Fruit fly (Drosophila melanogaster): ENCODE data around the gene aly.

aly gene

dm6 chr3L:3052110-3052871 lies 26.0 kb upstream of the aly start, which contains the start of gene CG1271 (continued):
- TF ChIP-seq inv (GFP tag; IDR thresholded peaks at IDR 0.05; ENCODE audit: partially characterized antibody) (peak; percentile 21; the same call in 1 of the 2 replicates), PHDP (tag; optimal IDR thresholded peaks at IDR 0.05) (peak; percentile 42), E2f2 (GFP tag; IDR thresholded peaks at IDR 0.05) (peak; percentile 97), sna (GFP tag; IDR thresholded peaks at IDR 0.05; ENCODE audit: partially characterized antibody) (no peak), CG33213 (GFP tag; optimal IDR thresholded peaks at IDR 0.05) (peak; percentile 60), CkIIα-i1 (GFP tag; IDR thresholded peaks at IDR 0.05) (no peak), CG15696 (tag; optimal IDR thresholded peaks at IDR 0.05) (peak; percentile 40), CG18476 (GFP tag; optimal IDR thresholded peaks at IDR 0.05) (peak; percentile 52), sr (GFP tag; IDR thresholded peaks at IDR 0.05) (no peak), Adf1 (GFP tag; IDR thresholded peaks at IDR 0.05) (peak; percentile 27), CG13123 (GFP tag; optimal IDR thresholded peaks at IDR 0.05) (peak; percentile 30), CG2199 (GFP tag; IDR thresholded peaks at IDR 0.05) (no peak), HLH4C (GFP tag; IDR thresholded peaks at IDR 0.05; ENCODE audit: partially characterized antibody) (no peak), kni (GFP tag; optimal IDR thresholded peaks at IDR 0.05) (peak; percentile 93), CG10543 (GFP tag; optimal IDR thresholded peaks at IDR 0.05) (peak; percentile 81), CG1233 (GFP tag; optimal IDR thresholded peaks at IDR 0.05) (peak; percentile 51), unc-4 (GFP tag; IDR thresholded peaks at IDR 0.05; ENCODE audit: partially characterized antibody) (peak; percentile 51), CG16863 (GFP tag; optimal IDR thresholded peaks at IDR 0.05) (peak; percentile 20), CG10979 (tag; optimal IDR thresholded peaks at IDR 0.05) (peak; percentile 47), vvl (GFP tag; IDR thresholded peaks at IDR 0.05) (peak; percentile 67), NC2α (GFP tag; optimal IDR thresholded peaks at IDR 0.05) (no peak), CG1603 (tag; optimal IDR thresholded peaks at IDR 0.05) (peak; percentile 73), BEAF-32 (GFP tag; optimal IDR thresholded peaks at IDR 0.05) (peak; percentile 65), Nf-YA (GFP tag; IDR thresholded peaks at IDR 0.05) (no peak), CG1792 (GFP tag; optimal IDR thresholded peaks at IDR 0.05) (peak; percentile 67), pnt (GFP tag; optimal IDR thresholded peaks at IDR 0.05) (peak; percentile 32), Hr51 (GFP tag; optimal IDR thresholded peaks at IDR 0.05) (peak in 1 of 2 experiments; percentile 60), bcd (GFP tag; optimal IDR thresholded peaks at IDR 0.05) (peak; percentile 70), nau (GFP tag; optimal IDR thresholded peaks at IDR 0.05) (peak; percentile 71), Fer2 (tag; optimal IDR thresholded peaks at IDR 0.05) (peak; percentile 20), cad (GFP tag; optimal IDR thresholded peaks at IDR 0.05) (no peak), fd96Cb (tag; optimal IDR thresholded peaks at IDR 0.05) (peak; percentile 32), Atf6 (GFP tag; IDR thresholded peaks at IDR 0.05) (no peak), CG3847 (GFP tag; IDR thresholded peaks at IDR 0.05) (peak; percentile 80), Optix (GFP tag; IDR thresholded peaks at IDR 0.05) (0 out of 3 replicates have a peak, but pooled peaks have one; percentile 19), Antp (GFP tag; optimal IDR thresholded peaks at IDR 0.05) (peak; percentile 65), MESR4 (GFP tag; optimal IDR thresholded peaks at IDR 0.05) (no peak), Opbp (GFP tag; IDR thresholded peaks at IDR 0.05; ENCODE audit: partially characterized antibody) (no peak; the same call in 2 of the 3 replicates), CG9215 (GFP tag; IDR thresholded peaks at IDR 0.05) (peak; percentile 66), lola (GFP tag; optimal IDR thresholded peaks at IDR 0.05) (peak in 1 of 3 experiments; percentile 37), NFAT (GFP tag; IDR thresholded peaks at IDR 0.05) (peak; percentile 58), CG9727 (GFP tag; optimal IDR thresholded peaks at IDR 0.05) (peak; percentile 34), CG34376 (GFP tag; optimal IDR thresholded peaks at IDR 0.05) (peak; percentile 87), Blimp-1 (GFP tag; optimal IDR thresholded peaks at IDR 0.05) (peak; percentile 46), dan (GFP tag; IDR thresholded peaks at IDR 0.05) (no peak), CG17359 (tag; optimal IDR thresholded peaks at IDR 0.05) (peak; percentile 60), CG32532 (GFP tag; IDR thresholded peaks at IDR 0.05) (peak; percentile 72), gcm2 (GFP tag; optimal IDR thresholded peaks at IDR 0.05) (peak; percentile 23)

All from whole organism, embryonic.